Worm (Caenorhabditis elegans) whole organism, mixed stage, embryonic: ENCODE results near the gene tomm-40.
A peak's percentile ranks its signal among the peaks of the same experiment; 100 is the strongest.

Experiments
- M03D4.4 ChIP-seq: sonication (generic microtip); optimal IDR thresholded peaks from 2 replicates; lab custom pipeline; 2017; ENCODE audit warnings: mild to moderate bottlenecking, missing genetic modification characterization, missing compliant biosample characterization
- blmp-1 ChIP-seq: fragments of 150-350 bp; optimal IDR thresholded peaks from 2 replicates; lab custom pipeline; 2014; ENCODE audit warnings: missing biosample characterization, missing genetic modification characterization
- ceh-39 ChIP-seq: fragments of 150-350 bp; optimal IDR thresholded peaks from 2 replicates; lab custom pipeline; 2014; ENCODE audit warnings: missing biosample characterization, missing genetic modification characterization
- ceh-83 ChIP-seq: fragments of 200-800 bp; sonication (Bioruptor generic); optimal IDR thresholded peaks from 2 replicates; lab custom pipeline; 2018; ENCODE audit warnings: mild to moderate bottlenecking, missing genetic modification characterization, missing compliant biosample characterization
- ces-1 ChIP-seq: fragments of 150-350 bp; optimal IDR thresholded peaks from 2 replicates; lab custom pipeline; 2014; ENCODE audit warnings: missing biosample characterization, missing genetic modification reagents, missing genetic modification characterization
- cnd-1 ChIP-seq: fragments of 200-800 bp; sonication (Bioruptor generic); optimal IDR thresholded peaks from 2 replicates; lab custom pipeline; 2018; ENCODE audit warnings: mild to moderate bottlenecking, missing genetic modification characterization, missing compliant biosample characterization
- drap-1 ChIP-seq: fragments of 200-800 bp; sonication (Bioruptor generic); optimal IDR thresholded peaks from 3 replicates; lab custom pipeline; 2018; ENCODE audit warnings: mild to moderate bottlenecking, missing genetic modification characterization, missing compliant biosample characterization
- elt-1 ChIP-seq: sonication (generic microtip); optimal IDR thresholded peaks from 2 replicates; lab custom pipeline; 2017; ENCODE audit warnings: missing genetic modification characterization, mild to moderate bottlenecking, missing compliant biosample characterization, antibody characterized with exemption, moderate library complexity, borderline replicate concordance; ENCODE audit not compliant: insufficient read depth
- elt-3 ChIP-seq: fragments of 150-350 bp; optimal IDR thresholded peaks from 2 replicates; lab custom pipeline; 2014; ENCODE audit warnings: missing biosample characterization, missing genetic modification characterization
- flh-1 ChIP-seq: fragments of 200-800 bp; sonication (Bioruptor generic); optimal IDR thresholded peaks from 2 replicates; lab custom pipeline; 2018; ENCODE audit warnings: mild to moderate bottlenecking, missing genetic modification characterization, moderate library complexity, missing compliant biosample characterization
- ham-2 ChIP-seq: fragments of 200-800 bp; sonication (Bioruptor generic); optimal IDR thresholded peaks from 2 replicates; lab custom pipeline; 2018; ENCODE audit warnings: mild to moderate bottlenecking, missing genetic modification characterization, missing compliant biosample characterization
- lin-13 ChIP-seq: fragments of 150-350 bp; optimal IDR thresholded peaks from 2 replicates; lab custom pipeline; 2014; ENCODE audit warnings: missing biosample characterization, missing genetic modification characterization
- lin-32 ChIP-seq: fragments of 200-800 bp; sonication (Bioruptor generic); optimal IDR thresholded peaks from 2 replicates; lab custom pipeline; 2018; ENCODE audit warnings: mild to moderate bottlenecking, missing genetic modification characterization, missing compliant biosample characterization
- lsy-2 ChIP-seq: fragments of 150-350 bp; optimal IDR thresholded peaks from 2 replicates; lab custom pipeline; 2014; ENCODE audit warnings: missing biosample characterization, missing genetic modification characterization
- mab-5 ChIP-seq: fragments of 150-350 bp; optimal IDR thresholded peaks from 2 replicates; lab custom pipeline; 2014; ENCODE audit warnings: missing biosample characterization, missing genetic modification characterization
- mep-1 ChIP-seq: fragments of 150-350 bp; optimal IDR thresholded peaks from 2 replicates; lab custom pipeline; 2017; ENCODE audit warnings: missing biosample characterization, missing genetic modification reagents, missing genetic modification characterization, inconsistent platforms
- mls-2 ChIP-seq: sonication (generic microtip); optimal IDR thresholded peaks from 2 replicates; lab custom pipeline; 2016; ENCODE audit warnings: mild to moderate bottlenecking, missing genetic modification characterization, moderate library complexity, missing compliant biosample characterization
- nhr-12 ChIP-seq: fragments of 150-350 bp; optimal IDR thresholded peaks from 2 replicates; lab custom pipeline; 2014; ENCODE audit warnings: missing biosample characterization, missing genetic modification characterization
- nhr-237 ChIP-seq: fragments of 150-350 bp; optimal IDR thresholded peaks from 2 replicates; lab custom pipeline; 2014; ENCODE audit warnings: missing biosample characterization, missing genetic modification characterization
- nhr-28 ChIP-seq: fragments of 150-350 bp; optimal IDR thresholded peaks from 2 replicates; lab custom pipeline; 2014; ENCODE audit warnings: missing biosample characterization, missing genetic modification characterization
- nhr-76 ChIP-seq: sonication (generic microtip); optimal IDR thresholded peaks from 2 replicates; lab custom pipeline; 2017; ENCODE audit warnings: missing biosample characterization, missing genetic modification characterization
- pha-4 ChIP-seq: fragments of 150-350 bp; optimal IDR thresholded peaks from 2 replicates; lab custom pipeline; 2018; ENCODE audit warnings: missing biosample characterization, missing genetic modification reagents, missing genetic modification characterization
- sem-2 ChIP-seq: fragments of 200-800 bp; sonication (Bioruptor generic); optimal IDR thresholded peaks from 2 replicates; lab custom pipeline; 2018; ENCODE audit warnings: mild to moderate bottlenecking, missing genetic modification characterization, missing compliant biosample characterization
- snpc-4 ChIP-seq: fragments of 150-350 bp; optimal IDR thresholded peaks from 2 replicates; lab custom pipeline; 2014; ENCODE audit warnings: missing biosample characterization, missing genetic modification characterization
- sptf-1 ChIP-seq: sonication (generic microtip); optimal IDR thresholded peaks from 2 replicates; lab custom pipeline; 2017; ENCODE audit warnings: mild to moderate bottlenecking, missing genetic modification characterization, moderate library complexity, missing compliant biosample characterization
- tbx-8 ChIP-seq: fragments of 200-800 bp; sonication (Bioruptor generic); optimal IDR thresholded peaks from 2 replicates; lab custom pipeline; 2018; ENCODE audit warnings: mild to moderate bottlenecking, missing genetic modification characterization, moderate library complexity, missing compliant biosample characterization
- unc-120 ChIP-seq: sonication (generic microtip); optimal IDR thresholded peaks from 2 replicates; lab custom pipeline; 2017; ENCODE audit warnings: missing genetic modification characterization, missing compliant biosample characterization; ENCODE audit not compliant: poor library complexity, severe bottlenecking
- unc-39 ChIP-seq: fragments of 150-350 bp; optimal IDR thresholded peaks from 2 replicates; lab custom pipeline; 2014; ENCODE audit warnings: missing biosample characterization, missing genetic modification characterization
- unc-62 ChIP-seq: fragments of 150-350 bp; optimal IDR thresholded peaks from 2 replicates; lab custom pipeline; 2014; ENCODE audit warnings: missing biosample characterization, missing genetic modification reagents, missing genetic modification characterization
- zip-8 ChIP-seq: fragments of 150-350 bp; optimal IDR thresholded peaks from 2 replicates; lab custom pipeline; 2014; ENCODE audit warnings: missing biosample characterization, missing genetic modification characterization

The tomm-40 gene

DNA sequence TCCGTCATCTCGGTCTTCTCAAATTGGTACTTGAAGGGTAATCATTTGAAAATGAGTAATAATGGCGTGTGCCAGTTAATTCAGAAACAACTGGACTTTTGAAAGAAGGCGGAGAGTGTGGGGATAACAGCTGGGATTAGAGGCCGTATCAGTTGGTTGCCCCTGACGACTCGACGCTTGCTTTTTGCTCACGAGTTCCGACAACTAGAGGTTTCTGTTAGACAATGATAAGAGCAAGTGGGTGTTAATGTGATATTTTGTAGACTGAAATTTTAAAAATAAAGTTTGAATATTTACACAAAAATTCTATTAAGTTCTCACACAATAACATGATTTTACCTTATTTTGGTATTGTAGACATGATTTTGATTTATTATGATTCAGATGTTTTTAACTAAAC is 31.7 kb upstream of the tomm-40 start, which contains the start of gene F44G4.7:
F44G4.7 (minus strand) TSS at position 101 of the 400 bp plus-strand sequence.
- TF ChIP-seq lsy-2 (tag; lab: Kevin White, UChicago): no peak
- TF ChIP-seq ceh-39 (tag; lab: Kevin White, UChicago): no peak
- no peak for TF ChIP-seq unc-39 (tag; lab: Kevin White, UChicago)
- TF ChIP-seq ces-1 (GFP tag; lab: Kevin White, UChicago): no peak
- TF ChIP-seq cnd-1 (tag; lab: Kevin White, UChicago): no peak
- TF ChIP-seq tbx-8 (GFP tag; lab: Kevin White, UChicago): no peak
- no peak for TF ChIP-seq lin-32 (GFP tag; lab: Kevin White, UChicago)
- TF ChIP-seq ceh-83: no peak
- no peak for TF ChIP-seq nhr-76 (tag; lab: Kevin White, UChicago)
- TF ChIP-seq unc-62 (GFP tag; lab: Kevin White, UChicago): no peak
- no peak for TF ChIP-seq nhr-28
- TF ChIP-seq sem-2 (GFP tag; lab: Kevin White, UChicago): no peak
- TF ChIP-seq snpc-4: no peak
- TF ChIP-seq mep-1 (tag; lab: Kevin White, UChicago): no peak
- no peak for TF ChIP-seq sptf-1 (tag; lab: Kevin White, UChicago)
- no peak for TF ChIP-seq pha-4 (tag; lab: Kevin White, UChicago)
- TF ChIP-seq, all 35 proteins: peak for 0

DNA sequence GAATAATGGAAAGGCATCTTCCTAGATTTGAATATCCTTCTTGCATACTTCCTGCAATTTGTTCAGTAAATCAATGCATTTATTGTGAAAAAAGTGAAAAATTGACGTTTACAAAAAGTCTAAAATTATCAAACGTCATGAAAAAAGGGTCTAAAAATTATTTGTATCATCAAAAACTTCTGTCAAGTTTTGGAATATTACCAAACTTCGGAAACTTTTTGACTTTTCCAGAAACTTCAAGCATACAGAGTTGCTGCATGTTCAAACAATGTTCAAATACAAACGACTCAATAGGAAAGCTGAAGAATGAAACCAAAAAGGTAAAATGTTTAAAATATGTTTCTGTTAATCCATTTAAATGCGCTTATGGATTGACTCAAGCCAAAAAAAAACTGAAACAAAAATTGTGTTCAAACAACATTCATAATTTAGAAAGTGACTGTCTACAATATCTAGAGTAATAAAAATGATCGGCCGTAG is 28.4 kb upstream of the tomm-40 start, which contains the start of gene F44G4.6:
F44G4.6 (minus strand) TSS at position 51 of the 480 bp plus-strand sequence.
- TF ChIP-seq ceh-39 (tag; lab: Kevin White, UChicago) (no peak), flh-1 (GFP tag; lab: Kevin White, UChicago) (no peak), mls-2 (no peak), ces-1 (GFP tag; lab: Kevin White, UChicago) (no peak), zip-8 (tag; lab: Kevin White, UChicago) (no peak), elt-3 (tag; lab: Kevin White, UChicago) (no peak), unc-62 (GFP tag; lab: Kevin White, UChicago) (no peak), nhr-12 (tag; lab: Kevin White, UChicago) (no peak), M03D4.4 (tag; lab: Kevin White, UChicago) (no peak), mab-5 (tag; lab: Kevin White, UChicago) (no peak)

DNA sequence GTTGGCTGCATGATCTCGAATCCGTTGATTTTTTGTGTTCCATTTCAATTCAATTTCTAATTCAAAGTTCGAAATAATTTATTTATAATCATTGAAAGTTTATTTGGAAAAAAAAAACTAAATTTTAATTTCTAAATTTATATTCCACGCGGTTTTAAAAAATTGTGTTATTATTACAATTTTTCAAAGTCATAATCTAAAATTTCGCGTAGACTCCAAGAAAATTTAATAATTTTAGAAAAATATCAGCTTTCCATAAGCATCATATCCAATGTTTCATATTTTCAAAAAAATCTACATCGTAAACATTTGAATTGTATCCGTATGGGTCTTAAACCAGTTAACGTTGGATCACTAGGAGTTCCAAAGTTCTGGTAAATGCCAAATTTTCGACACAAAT is 27.0 kb upstream of the tomm-40 start, which contains the start of gene F44G4.5:
F44G4.5 (minus strand) TSS at position 101 of the 400 bp plus-strand sequence.
- TF ChIP-seq drap-1: no peak
- no peak for TF ChIP-seq nhr-237
- TF ChIP-seq blmp-1 (tag; lab: Kevin White, UChicago): no peak
- TF ChIP-seq mab-5 (tag; lab: Kevin White, UChicago): no peak
- TF ChIP-seq, all 35 proteins: peak for 0

- TF ChIP-seq sem-2 (GFP tag; lab: Kevin White, UChicago): no peak
- no peak for TF ChIP-seq nhr-28
- TF ChIP-seq nhr-12 (tag; lab: Kevin White, UChicago): no peak
- peak; percentile 97 for TF ChIP-seq ces-1 (GFP tag; lab: Kevin White, UChicago)
- peak; percentile 1 for TF ChIP-seq mep-1 (tag; lab: Kevin White, UChicago)
- TF ChIP-seq lsy-2 (tag; lab: Kevin White, UChicago): peak; percentile 93
- no peak for TF ChIP-seq cnd-1 (tag; lab: Kevin White, UChicago)
- TF ChIP-seq lin-13 (tag; lab: Kevin White, UChicago): no peak
- no peak for TF ChIP-seq mab-5 (tag; lab: Kevin White, UChicago)
- TF ChIP-seq ham-2: no peak
- peak; percentile 3 for TF ChIP-seq M03D4.4 (tag; lab: Kevin White, UChicago)
- no peak for TF ChIP-seq pha-4 (tag; lab: Kevin White, UChicago)
- no peak for TF ChIP-seq unc-120 (tag; lab: Kevin White, UChicago)
- TF ChIP-seq tbx-8 (GFP tag; lab: Kevin White, UChicago): no peak
- TF ChIP-seq unc-62 (GFP tag; lab: Kevin White, UChicago): no peak
- TF ChIP-seq, all 35 proteins: peak for 4
Observed at ce11 chrII:8997479-8997878, 24.1 kb upstream of the tomm-40 start, which contains the start of the genes F44G4.3 and tdp-1. Gene F44G4.3, minus strand, starts transcription at chrII:8997662. Gene tdp-1, plus strand, starts transcription at chrII:8997825.

DNA sequence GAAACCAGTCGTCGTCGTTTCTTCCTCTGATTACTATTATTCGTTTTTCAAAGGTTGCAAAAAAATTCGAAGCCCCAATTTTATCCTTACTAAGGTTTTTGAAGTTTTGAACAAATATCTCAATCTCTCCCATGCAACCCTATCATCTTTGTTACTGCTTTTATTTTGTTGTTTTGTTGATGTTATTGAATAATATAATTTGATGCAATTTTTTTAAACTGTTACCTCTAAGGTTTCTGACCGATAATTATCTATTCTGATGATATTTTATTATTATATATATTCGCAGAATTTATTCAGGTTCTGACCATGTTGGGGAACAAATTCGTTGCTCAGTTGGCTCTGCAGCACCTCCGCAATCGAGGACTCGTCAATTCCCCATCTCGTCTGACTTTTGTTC is 22.7 kb upstream of the tomm-40 start, which contains the start of gene ndub-2:
ndub-2 (plus strand) TSS at position 301 of the 400 bp plus-strand sequence.
- TF ChIP-seq unc-62 (GFP tag; lab: Kevin White, UChicago) (no peak), elt-1 (tag; lab: Kevin White, UChicago) (no peak)
- TF ChIP-seq, all 35 proteins: peak for 0
